Worm (Caenorhabditis elegans) whole organism, midembryonic: ENCODE results near the gene mpst-1.

Experiments used
- T22C8.4 ChIP-seq: fragments of 200-800 bp; sonication (Bioruptor generic); IDR thresholded peaks from 2 replicates; pipeline ENCODE4 v1.3.6; 2022; ENCODE audit warnings: missing genetic modification characterization, missing compliant biosample characterization
- cog-1 ChIP-seq: sonication (generic microtip); optimal IDR thresholded peaks from 2 replicates; lab custom pipeline; 2016; ENCODE audit warnings: missing genetic modification characterization, missing compliant biosample characterization
- flt-1 ChIP-seq: fragments of 200-800 bp; sonication (Bioruptor generic); IDR thresholded peaks from 2 replicates; pipeline ENCODE4 v1.3.6; 2022; ENCODE audit warnings: missing genetic modification characterization, missing compliant biosample characterization
- klf-2 ChIP-seq: fragments of 200-800 bp; sonication (Bioruptor generic); conservative IDR thresholded peaks from 2 replicates; pipeline ENCODE4 v1.3.6; 2022; ENCODE audit warnings: missing genetic modification reagents, missing genetic modification characterization, missing compliant biosample characterization
- med-1 ChIP-seq: sonication (generic microtip); optimal IDR thresholded peaks from 2 replicates; lab custom pipeline; 2017; ENCODE audit warnings: missing genetic modification characterization, mild to moderate bottlenecking, missing compliant biosample characterization, antibody characterized with exemption, missing genetic modification reagents; ENCODE audit not compliant: insufficient read depth
- ref-1 ChIP-seq: fragments of 200-800 bp; sonication (Bioruptor generic); conservative IDR thresholded peaks from 2 replicates; pipeline ENCODE4 v1.3.6; 2022; ENCODE audit warnings: missing genetic modification reagents, missing genetic modification characterization, missing compliant biosample characterization
- tab-1 ChIP-seq: fragments of 200-800 bp; sonication (Bioruptor generic); IDR thresholded peaks from 2 replicates; pipeline ENCODE4 v1.3.6; 2022; ENCODE audit warnings: missing genetic modification characterization, missing compliant biosample characterization
- ztf-23 ChIP-seq: fragments of 200-800 bp; sonication (Bioruptor generic); IDR thresholded peaks from 2 replicates; pipeline ENCODE4 v1.3.6; 2022; ENCODE audit warnings: missing genetic modification reagents, missing genetic modification characterization, missing compliant biosample characterization
- ztf-29 ChIP-seq: fragments of 200-800 bp; sonication (Bioruptor generic); IDR thresholded peaks from 2 replicates; pipeline ENCODE4 v1.3.6; 2022; ENCODE audit warnings: missing genetic modification reagents, missing genetic modification characterization, missing compliant biosample characterization

Gene mpst-1

DNA sequence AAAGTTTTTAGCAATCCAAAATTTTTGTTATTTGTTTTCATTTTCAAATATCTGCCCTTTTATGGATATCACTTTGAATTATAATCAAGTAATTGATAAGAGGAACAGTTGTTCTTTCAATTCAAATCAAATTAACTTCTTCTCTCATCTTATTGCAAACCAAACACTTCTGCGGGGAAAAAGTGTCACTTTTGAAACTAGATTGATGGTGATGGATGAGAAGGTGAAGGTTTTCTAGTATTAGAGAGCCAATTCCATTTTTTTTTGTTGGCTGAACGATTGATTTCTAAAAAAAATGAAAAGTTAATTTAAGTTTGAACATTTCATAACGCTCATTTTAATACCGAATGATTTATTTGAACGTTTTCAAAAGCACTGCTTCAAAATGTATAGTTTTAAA lies 47.1 kb downstream of the mpst-1 start:
- TF ChIP-seq ref-1 (GFP tag; lab: Robert Waterston, UW) (no peak), med-1 (GFP tag; lab: Kevin White, UChicago) (no peak), klf-2 (GFP tag; lab: Robert Waterston, UW) (no peak), T22C8.4 (GFP tag; lab: Robert Waterston, UW) (no peak), tab-1 (no peak), flt-1 (GFP tag; lab: Robert Waterston, UW) (no peak), cog-1 (tag; lab: Kevin White, UChicago) (no peak), ztf-23 (GFP tag; lab: Robert Waterston, UW) (no peak), ztf-29 (no peak)

DNA sequence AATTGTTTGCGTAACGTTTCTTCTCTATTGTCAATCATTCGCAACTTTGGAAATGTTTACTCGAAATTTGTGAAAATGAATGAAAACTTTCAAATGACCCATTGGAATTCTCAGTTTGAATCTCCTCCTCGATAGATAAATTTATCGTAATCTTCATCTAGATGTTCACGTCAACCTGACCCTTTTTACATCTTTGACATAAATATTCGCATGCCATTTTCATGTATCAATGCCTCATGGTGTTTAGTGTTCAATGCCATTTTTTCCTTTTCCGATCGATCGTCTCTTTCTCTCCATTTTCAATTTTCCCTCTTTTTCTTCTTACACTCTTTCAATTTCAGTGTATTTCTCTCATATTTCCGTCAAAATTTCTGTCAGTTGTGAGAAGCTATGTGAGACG lies 47.6 kb downstream of the mpst-1 start:
- TF ChIP-seq tab-1 (no peak), ref-1 (GFP tag; lab: Robert Waterston, UW) (no peak), med-1 (GFP tag; lab: Kevin White, UChicago) (no peak), ztf-23 (GFP tag; lab: Robert Waterston, UW) (no peak), ztf-29 (no peak), cog-1 (tag; lab: Kevin White, UChicago) (no peak)

- TF ChIP-seq med-1 (GFP tag; lab: Kevin White, UChicago) (no peak), klf-2 (GFP tag; lab: Robert Waterston, UW) (no peak), ztf-23 (GFP tag; lab: Robert Waterston, UW) (no peak), flt-1 (GFP tag; lab: Robert Waterston, UW) (no peak), ref-1 (GFP tag; lab: Robert Waterston, UW) (no peak), tab-1 (no peak), T22C8.4 (GFP tag; lab: Robert Waterston, UW) (no peak), ztf-29 (no peak), cog-1 (tag; lab: Kevin White, UChicago) (no peak)
Measured at ce11 chrV:11777846-11778245, 49.0 kb downstream of the mpst-1 start.

- TF ChIP-seq med-1 (GFP tag; lab: Kevin White, UChicago) = no peak
- TF ChIP-seq T22C8.4 (GFP tag; lab: Robert Waterston, UW) = no peak
- no peak for TF ChIP-seq ztf-23 (GFP tag; lab: Robert Waterston, UW)
- TF ChIP-seq ztf-29 = no peak
- no peak for TF ChIP-seq flt-1 (GFP tag; lab: Robert Waterston, UW)
Measured at ce11 chrV:11776538-11776937, 50.3 kb downstream of the mpst-1 start, which contains the start of gene F55A11.6. TSS of gene F55A11.6 (plus strand) at chrV:11776838.
